Fruit fly (Drosophila melanogaster): Measurements from ENCODE around the gene Samuel.

Samuel gene

DNA sequence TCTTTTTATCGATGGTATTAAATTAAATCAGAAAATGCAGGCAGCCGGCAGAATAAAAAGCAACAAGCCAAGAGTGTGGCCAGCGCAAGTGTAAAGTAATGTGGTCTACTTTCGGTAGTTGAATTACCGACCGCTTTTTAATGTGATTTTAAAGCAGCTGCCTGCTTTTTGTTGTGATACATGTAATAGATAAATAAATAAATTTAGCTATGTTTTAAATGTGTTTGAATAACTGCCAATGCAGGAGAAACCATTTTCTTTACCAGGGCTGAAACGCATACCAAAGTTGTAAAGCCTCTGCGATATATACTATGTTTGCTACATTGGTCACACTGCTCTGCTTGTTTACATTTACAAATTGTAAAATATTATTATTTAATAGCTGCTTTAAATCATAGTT lies 96.7 kb downstream of the Samuel start, which contains the start of the genes Tmem214 and YL-1 (continued):
- TF ChIP-seq CG4617 (GFP tag; optimal IDR thresholded peaks at IDR 0.05; ENCODE audit: borderline replicate concordance) (peak; percentile 95), CG4424 (GFP tag; optimal IDR thresholded peaks at IDR 0.05) (no peak), unpg (GFP tag; optimal IDR thresholded peaks at IDR 0.05) (no peak), ewg (GFP tag; optimal IDR thresholded peaks at IDR 0.05) (no peak), bcd (GFP tag; optimal IDR thresholded peaks at IDR 0.05) (no peak), CG30431 (GFP tag; optimal IDR thresholded peaks at IDR 0.05) (no peak), Dref (GFP tag; IDR thresholded peaks at IDR 0.05) (no peak; the same call in 1 of the 2 replicates), ase (GFP tag; IDR thresholded peaks at IDR 0.05) (no peak), Ada2b (GFP tag; IDR thresholded peaks at IDR 0.05) (no peak), Max (GFP tag; optimal IDR thresholded peaks at IDR 0.05) (peak; percentile 38), CG16813 (GFP tag; IDR thresholded peaks at IDR 0.05; ENCODE audit: partially characterized antibody) (peak; percentile 58), Spps (tag; optimal IDR thresholded peaks at IDR 0.05) (no peak), CG7357 (GFP tag; IDR thresholded peaks at IDR 0.05) (no peak), fu2 (GFP tag; optimal IDR thresholded peaks at IDR 0.05) (no peak), odd (GFP tag; optimal IDR thresholded peaks at IDR 0.05) (no peak), Lhr (GFP tag; optimal IDR thresholded peaks at IDR 0.05) (peak; percentile 43), CG3847 (GFP tag; IDR thresholded peaks at IDR 0.05) (peak; percentile 59), CG14965 (GFP tag; optimal IDR thresholded peaks at IDR 0.05; ENCODE audit: borderline replicate concordance) (no peak), CG6683 (GFP tag; optimal IDR thresholded peaks at IDR 0.05) (no peak)

DNA sequence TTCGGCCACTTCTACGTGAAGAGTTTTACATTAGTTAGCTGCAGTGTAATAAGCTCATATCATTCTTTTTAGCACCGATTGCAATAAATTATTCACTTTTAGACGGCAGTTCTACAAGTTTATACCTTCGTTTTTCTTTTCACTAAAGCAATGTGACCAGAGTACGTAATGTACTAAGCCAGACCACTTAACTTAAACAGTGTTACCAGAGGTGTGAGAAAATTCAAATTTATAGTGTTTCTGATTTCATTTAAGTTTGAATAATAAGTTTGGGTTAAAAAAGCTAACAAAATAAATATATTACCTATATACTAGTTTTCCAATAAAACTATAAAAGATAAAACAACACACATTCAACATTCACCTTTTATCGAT lies 98.8 kb downstream of the Samuel start:
- no peak for TF ChIP-seq slp2 (GFP tag; optimal IDR thresholded peaks at IDR 0.05)
- TF ChIP-seq Dp (GFP tag; optimal IDR thresholded peaks at IDR 0.05), result peak; percentile 75
- TF ChIP-seq odd (GFP tag; optimal IDR thresholded peaks at IDR 0.05), result no peak
- peak; percentile 22 for TF ChIP-seq BEAF-32 (GFP tag; optimal IDR thresholded peaks at IDR 0.05)
- TF ChIP-seq CG14710 (tag; optimal IDR thresholded peaks at IDR 0.05), result peak; percentile 17
- TF ChIP-seq MBD-R2 (GFP tag; IDR thresholded peaks at IDR 0.05), result peak; percentile 35; the same call in 1 of the 2 replicates
- TF ChIP-seq CG2712 (tag; optimal IDR thresholded peaks at IDR 0.05), result peak; percentile 3
- no peak for TF ChIP-seq Mes4 (GFP tag; optimal IDR thresholded peaks at IDR 0.05)
- TF ChIP-seq trem (tag; optimal IDR thresholded peaks at IDR 0.05), result peak; percentile 48
- TF ChIP-seq CG1603 (tag; optimal IDR thresholded peaks at IDR 0.05), result peak; percentile 35
- TF ChIP-seq Myb (GFP tag; optimal IDR thresholded peaks at IDR 0.05), result peak; percentile 8
- TF ChIP-seq pzg (GFP tag; optimal IDR thresholded peaks at IDR 0.05), result peak; percentile 59
- TF ChIP-seq CG4617 (GFP tag; optimal IDR thresholded peaks at IDR 0.05; ENCODE audit: borderline replicate concordance), result peak; percentile 31
- peak; percentile 68 for TF ChIP-seq CG9797 (GFP tag; optimal IDR thresholded peaks at IDR 0.05)
- TF ChIP-seq row (GFP tag; IDR thresholded peaks at IDR 0.05), result peak; percentile 6; the same call in 1 of the 3 replicates
- TF ChIP-seq inv (GFP tag; IDR thresholded peaks at IDR 0.05; ENCODE audit: partially characterized antibody), result no peak
- no peak for TF ChIP-seq CG6175 (GFP tag; IDR thresholded peaks at IDR 0.05)
- no peak for TF ChIP-seq Fer2 (tag; optimal IDR thresholded peaks at IDR 0.05)
- no peak for TF ChIP-seq CG5180 (GFP tag; optimal IDR thresholded peaks at IDR 0.05)
- TF ChIP-seq H15 (GFP tag; IDR thresholded peaks at IDR 0.05), result no peak
- TF ChIP-seq vvl (GFP tag; IDR thresholded peaks at IDR 0.05), result peak; percentile 8; the same call in 1 of the 2 replicates
- peak; percentile 28; the same call in 1 of the 2 replicates for TF ChIP-seq CG13287 (GFP tag; IDR thresholded peaks at IDR 0.05; ENCODE audit: partially characterized antibody)
- TF ChIP-seq CG6791 (GFP tag; IDR thresholded peaks at IDR 0.05; ENCODE audit: partially characterized antibody), result 0 out of 3 replicates have a peak, but pooled peaks have one; percentile 13
- no peak for TF ChIP-seq peb (GFP tag; IDR thresholded peaks at IDR 0.05)
- peak; percentile 7; the same call in 1 of the 3 replicates for TF ChIP-seq CG34422 (GFP tag; IDR thresholded peaks at IDR 0.05)
- 0 out of 2 replicates have a peak, but pooled peaks have one; percentile 11 for TF ChIP-seq hbn (GFP tag; IDR thresholded peaks at IDR 0.05; ENCODE audit: partially characterized antibody)
- peak; percentile 80 for TF ChIP-seq gfzf (GFP tag; optimal IDR thresholded peaks at IDR 0.05)
- TF ChIP-seq CG4360 (GFP tag; IDR thresholded peaks at IDR 0.05), result no peak
- TF ChIP-seq stwl (tag; optimal IDR thresholded peaks at IDR 0.05), result peak; percentile 81
- TF ChIP-seq CG3847 (GFP tag; IDR thresholded peaks at IDR 0.05), result 0 out of 2 replicates have a peak, but pooled peaks have one; percentile 29
- peak; percentile 79 for TF ChIP-seq YL-1 (GFP tag; optimal IDR thresholded peaks at IDR 0.05)
- TF ChIP-seq CG34224 (GFP tag; IDR thresholded peaks at IDR 0.05; ENCODE audit: partially characterized antibody), result peak; percentile 19; the same call in 1 of the 3 replicates
- TF ChIP-seq E2f2 (GFP tag; IDR thresholded peaks at IDR 0.05), result peak; percentile 79

Measured in whole organism, embryonic.